Fruit fly (Drosophila melanogaster) whole organism, embryonic: ENCODE measurements around the gene CG44836.

Source experiments
- CG11093 ChIP-seq: fragments of 200-800 bp; sonication (Bioruptor generic); IDR thresholded peaks from 3 replicates; pipeline ENCODE4 v1.3.6; 2022; ENCODE audit warnings: missing biosample characterization, missing genetic modification characterization
- CG11696 ChIP-seq: fragments of 200-800 bp; sonication (Bioruptor generic); IDR thresholded peaks from 2 replicates; pipeline ENCODE4 v1.3.6; 2022; ENCODE audit warnings: missing biosample characterization, missing genetic modification characterization
- CG8944 ChIP-seq: fragments of 200-800 bp; sonication (Bioruptor generic); optimal IDR thresholded peaks from 3 replicates; lab custom pipeline; 2016; ENCODE audit warnings: missing biosample characterization, missing genetic modification characterization
- Sry-δ ChIP-seq: fragments of 200-800 bp; sonication (Bioruptor generic); optimal IDR thresholded peaks from 2 replicates; lab custom pipeline; 2016; ENCODE audit warnings: missing biosample characterization, missing genetic modification characterization
- TFAM ChIP-seq: fragments of 200-800 bp; sonication (Bioruptor generic); optimal IDR thresholded peaks from 2 replicates; lab custom pipeline; 2017; ENCODE audit warnings: missing biosample characterization, missing genetic modification characterization, inconsistent platforms
- gce ChIP-seq: fragments of 200-800 bp; sonication (Bioruptor generic); IDR thresholded peaks from 3 replicates; pipeline ENCODE4 v1.3.6; 2022; ENCODE audit warnings: missing biosample characterization, missing genetic modification characterization

DNA sequence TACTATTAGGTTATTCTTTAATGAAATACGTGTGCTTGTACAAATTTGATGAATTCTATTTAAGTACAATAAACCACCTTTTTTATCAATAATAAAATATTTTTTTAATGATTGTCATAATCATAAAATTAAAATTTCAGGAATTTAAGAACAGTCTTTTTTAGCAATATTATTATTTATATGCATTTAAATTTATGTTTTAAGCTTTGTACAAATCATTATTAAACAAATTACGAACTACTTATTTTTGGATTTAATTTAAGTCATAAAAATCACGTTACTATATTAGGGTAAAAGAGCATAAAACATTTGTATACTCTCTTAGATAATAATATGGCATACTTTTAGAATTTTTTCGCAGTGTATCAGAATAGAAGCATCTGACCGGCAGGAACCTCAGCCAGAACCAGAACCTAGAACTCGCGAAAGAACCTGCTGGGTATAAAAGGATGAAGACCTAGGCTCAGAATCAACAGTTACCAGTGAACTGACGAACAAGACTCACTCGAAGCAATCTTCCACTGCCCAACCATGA, 37.9 kb downstream of the CG44836 start, which contains the start of gene Cpr72Ea:
- TF ChIP-seq gce (GFP tag; lab: Robert Waterston, UW) (no peak), CG8944 (no peak), CG11093 (no peak), TFAM (GFP tag; lab: Kevin White, UChicago) (no peak), CG11696 (GFP tag; lab: Robert Waterston, UW) (no peak), Sry-δ (no peak)
